Worm (Caenorhabditis elegans) whole organism, early embryonic: ENCODE results near the gene C35D10.8.

Experiments used
- F13C5.2 ChIP-seq: sonication (generic microtip); optimal IDR thresholded peaks from 2 replicates; lab custom pipeline; 2017; ENCODE audit warnings: mild to moderate bottlenecking, missing genetic modification characterization, inconsistent platforms, missing compliant biosample characterization
- tra-4 ChIP-seq: sonication (generic microtip); optimal IDR thresholded peaks from 2 replicates; lab custom pipeline; 2017; ENCODE audit warnings: missing genetic modification characterization, missing compliant biosample characterization

DNA sequence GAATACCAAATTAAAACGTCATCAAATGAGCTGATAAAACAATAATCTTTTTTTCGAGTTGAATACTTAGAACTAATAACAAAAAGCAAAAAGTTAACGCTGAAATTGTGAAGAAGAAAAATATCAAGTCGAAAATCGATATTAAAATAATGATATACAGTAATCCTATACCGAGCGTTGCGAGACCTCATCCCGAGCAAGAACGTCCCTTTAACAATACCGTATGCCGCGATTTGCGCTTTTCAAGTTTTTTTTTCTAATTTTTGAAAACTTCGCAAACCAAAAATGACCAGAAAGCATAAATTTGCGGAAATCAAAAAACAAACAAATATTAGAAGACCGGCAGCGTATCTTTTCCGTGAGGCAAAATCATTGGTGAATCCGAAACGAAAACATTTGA, 36.0 kb downstream of the C35D10.8 start, which contains the start of gene F26F4.5:
- no peak for TF ChIP-seq F13C5.2
- TF ChIP-seq tra-4 (tag; lab: Kevin White, UChicago), result no peak
